Fruit fly (Drosophila melanogaster): ENCODE data around the gene Adgf-A.

The Adgf-A gene

DNA sequence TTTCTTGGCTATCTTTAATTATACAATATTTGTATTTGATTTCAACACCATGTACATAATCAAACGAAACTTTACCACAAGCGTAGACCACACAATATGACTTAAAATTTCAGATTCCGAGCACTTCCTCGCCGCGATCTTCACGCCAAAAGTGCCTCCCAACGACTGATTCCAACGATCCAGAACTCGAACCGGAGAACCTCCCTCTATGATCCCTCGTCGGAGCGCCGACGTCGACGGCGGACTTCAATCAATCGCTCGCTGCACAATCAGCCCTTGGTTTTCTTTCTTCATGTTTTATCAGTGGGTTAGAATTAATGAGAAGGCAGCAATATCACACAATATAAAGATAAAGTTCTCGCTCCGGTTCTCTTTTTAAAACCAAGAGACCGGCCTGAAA lies at the start of gene Adgf-A, which contains the start of gene Adgf-A2:
TSS of gene Adgf-A (minus strand) at position 172 of the 400 bp plus-strand sequence.
TSS of gene Adgf-A2 (minus strand) at position 172 of the 400 bp plus-strand sequence.
- TF ChIP-seq Kr (GFP tag; optimal IDR thresholded peaks at IDR 0.05) (no peak), CG9215 (GFP tag; IDR thresholded peaks at IDR 0.05) (no peak), ttk (GFP tag; IDR thresholded peaks at IDR 0.05) (0 out of 2 replicates have a peak, but pooled peaks have one; percentile 8), Jarid2 (GFP tag; optimal IDR thresholded peaks at IDR 0.05) (peak; percentile 73), CG15514 (GFP tag; optimal IDR thresholded peaks at IDR 0.05) (peak; percentile 16), chm (GFP tag; IDR thresholded peaks at IDR 0.05) (peak; percentile 39; the same call in 1 of the 2 replicates), Trl (optimal IDR thresholded peaks at IDR 0.05) (peak in 1 of 2 experiments; percentile 7), Trl (GFP tag; optimal IDR thresholded peaks at IDR 0.05) (no peak), chinmo (GFP tag; IDR thresholded peaks at IDR 0.05; ENCODE audit: partially characterized antibody) (no peak), lab (GFP tag; optimal IDR thresholded peaks at IDR 0.05) (peak; percentile 20), CG2199 (GFP tag; IDR thresholded peaks at IDR 0.05) (peak; percentile 92), pros (GFP tag; optimal IDR thresholded peaks at IDR 0.05) (peak; percentile 76), grn (GFP tag; optimal IDR thresholded peaks at IDR 0.05) (peak; percentile 11), CG3163 (GFP tag; optimal IDR thresholded peaks at IDR 0.05) (peak; percentile 16)

dm6 chr3L:17808597-17809213 lies 44.7 kb upstream of the Adgf-A start, which contains the start of gene CG32191:
CG32191 (minus strand) TSS chr3L:17809146.
- TF ChIP-seq eyg (GFP tag; optimal IDR thresholded peaks at IDR 0.05) (no peak), Abd-B (GFP tag; optimal IDR thresholded peaks at IDR 0.05) (no peak), CG3281 (GFP tag; optimal IDR thresholded peaks at IDR 0.05) (peak; percentile 4), PHDP (tag; optimal IDR thresholded peaks at IDR 0.05) (peak; percentile 22), ci (GFP tag; IDR thresholded peaks at IDR 0.05) (0 out of 3 replicates have a peak, but pooled peaks have one; percentile 31), Hmr (GFP tag; optimal IDR thresholded peaks at IDR 0.05) (peak; percentile 59), CG43689 (GFP tag; IDR thresholded peaks at IDR 0.05) (no peak), CG4707 (GFP tag; optimal IDR thresholded peaks at IDR 0.05) (no peak), HHEX (GFP tag; optimal IDR thresholded peaks at IDR 0.05) (peak; percentile 37), Atf6 (GFP tag; IDR thresholded peaks at IDR 0.05) (0 out of 2 replicates have a peak, but pooled peaks have one; percentile 32), CG10543 (GFP tag; optimal IDR thresholded peaks at IDR 0.05) (peak; percentile 44), trh (GFP tag; optimal IDR thresholded peaks at IDR 0.05) (no peak), oc (tag; optimal IDR thresholded peaks at IDR 0.05) (peak; percentile 40), CG13296 (GFP tag; optimal IDR thresholded peaks at IDR 0.05) (peak; percentile 38), CG15011 (GFP tag; optimal IDR thresholded peaks at IDR 0.05) (peak; percentile 23), CG34422 (GFP tag; IDR thresholded peaks at IDR 0.05) (peak; percentile 16; the same call in 1 of the 3 replicates), CrebB (tag; optimal IDR thresholded peaks at IDR 0.05) (peak; percentile 2), BtbVII (GFP tag; optimal IDR thresholded peaks at IDR 0.05) (peak; percentile 44), CG11093 (GFP tag; IDR thresholded peaks at IDR 0.05) (no peak), CG4404 (GFP tag; IDR thresholded peaks at IDR 0.05) (no peak), CG17359 (tag; optimal IDR thresholded peaks at IDR 0.05) (no peak), CG12071 (GFP tag; optimal IDR thresholded peaks at IDR 0.05) (peak; percentile 32), wdn (GFP tag; IDR thresholded peaks at IDR 0.05) (no peak), sens (GFP tag) (peak; percentile 69), az2 (GFP tag; optimal IDR thresholded peaks at IDR 0.05) (no peak), mirr (GFP tag; optimal IDR thresholded peaks at IDR 0.05) (peak; percentile 44), Max (GFP tag; optimal IDR thresholded peaks at IDR 0.05) (no peak), CG11695 (GFP tag; IDR thresholded peaks at IDR 0.05) (0 out of 3 replicates have a peak, but pooled peaks have one; percentile 11), CG2889 (GFP tag; IDR thresholded peaks at IDR 0.05) (0 out of 3 replicates have a peak, but pooled peaks have one; percentile 8), Ada2b (GFP tag; IDR thresholded peaks at IDR 0.05) (no peak), caup (GFP tag; optimal IDR thresholded peaks at IDR 0.05; ENCODE audit: severe bottlenecking) (peak; percentile 50), CG34376 (GFP tag; optimal IDR thresholded peaks at IDR 0.05) (peak; percentile 59), unc-4 (GFP tag; IDR thresholded peaks at IDR 0.05; ENCODE audit: partially characterized antibody) (no peak), CG32532 (GFP tag; IDR thresholded peaks at IDR 0.05) (0 out of 2 replicates have a peak, but pooled peaks have one; percentile 23), sob (GFP tag; IDR thresholded peaks at IDR 0.05) (peak; percentile 20; the same call in 1 of the 2 replicates)

Measured in whole organism, embryonic.